Worm (Caenorhabditis elegans) whole organism, L2 larva: ENCODE measurements around the gene daf-38.

Source experiments
- ZK546.5 ChIP-seq: sonication (generic microtip); optimal IDR thresholded peaks from 2 replicates; lab custom pipeline; 2017; ENCODE audit warnings: missing biosample characterization, missing genetic modification characterization
- aly-2 ChIP-seq: fragments of 150-350 bp; optimal IDR thresholded peaks from 2 replicates; lab custom pipeline; 2014; ENCODE audit warnings: missing biosample characterization, missing genetic modification characterization
- egl-27 ChIP-seq: sonication (generic microtip); optimal IDR thresholded peaks from 3 replicates; lab custom pipeline; 2017; ENCODE audit warnings: missing biosample characterization, missing genetic modification reagents, missing genetic modification characterization
- gmeb-1 ChIP-seq: fragments of 150-350 bp; optimal IDR thresholded peaks from 2 replicates; lab custom pipeline; 2014; ENCODE audit warnings: missing biosample characterization, missing genetic modification characterization
- lsy-2 ChIP-seq, 2 experiments: fragments of 150-350 bp in 1 of 2; sonication (generic microtip) in 1 of 2; optimal IDR thresholded peaks; 2 replicates each; lab custom pipeline; 2014 to 2017; ENCODE audit warnings: missing biosample characterization in 2 of 2, missing genetic modification characterization in 2 of 2
- mdl-1 ChIP-seq, 2 experiments: fragments of 150-350 bp in 1 of 2; sonication (generic microtip) in 1 of 2; optimal IDR thresholded peaks; 2 replicates each; lab custom pipeline; 2017; ENCODE audit warnings: missing biosample characterization in 2 of 2, missing genetic modification characterization in 2 of 2
- nhr-12 ChIP-seq: fragments of 150-350 bp; optimal IDR thresholded peaks from 2 replicates; lab custom pipeline; 2014; ENCODE audit warnings: missing biosample characterization, missing genetic modification characterization
- nhr-23 ChIP-seq: fragments of 150-350 bp; optimal IDR thresholded peaks from 2 replicates; lab custom pipeline; 2014; ENCODE audit warnings: missing biosample characterization, missing genetic modification reagents, missing genetic modification characterization
- nhr-25 ChIP-seq: fragments of 150-350 bp; sonication (generic microtip); optimal IDR thresholded peaks from 3 replicates; lab custom pipeline; 2014; ENCODE audit warnings: missing biosample characterization, missing genetic modification characterization
- peb-1 ChIP-seq: fragments of 150-350 bp; optimal IDR thresholded peaks from 2 replicates; lab custom pipeline; 2014; ENCODE audit warnings: missing biosample characterization, missing genetic modification characterization
- snpc-4 ChIP-seq: fragments of 150-350 bp; optimal IDR thresholded peaks from 2 replicates; lab custom pipeline; 2014; ENCODE audit warnings: missing biosample characterization, missing genetic modification characterization
- zag-1 ChIP-seq: fragments of 150-350 bp; optimal IDR thresholded peaks from 2 replicates; lab custom pipeline; 2014; ENCODE audit warnings: missing biosample characterization, missing genetic modification characterization
- ztf-11 ChIP-seq: sonication (generic microtip); optimal IDR thresholded peaks from 2 replicates; lab custom pipeline; 2017; ENCODE audit warnings: missing biosample characterization, missing genetic modification characterization

ce11 chrIV:15872633-15873032 is 52.8 kb downstream of the daf-38 start, which contains the start of gene gcy-25:
- no peak for TF ChIP-seq nhr-12 (tag; lab: Kevin White, UChicago)
- TF ChIP-seq nhr-25 (tag; lab: Kevin White, UChicago): no peak
- no peak for TF ChIP-seq peb-1 (tag; lab: Kevin White, UChicago)
- TF ChIP-seq mdl-1 (tag; optimal IDR thresholded peaks at IDR 0.05; lab: Kevin White, UChicago): no peak
- TF ChIP-seq snpc-4: no peak
- no peak for TF ChIP-seq egl-27
- TF ChIP-seq gmeb-1 (tag; lab: Kevin White, UChicago): no peak
- TF ChIP-seq ztf-11 (tag; lab: Kevin White, UChicago): no peak
- TF ChIP-seq aly-2 (tag; lab: Kevin White, UChicago): no peak
- TF ChIP-seq nhr-23 (tag; lab: Kevin White, UChicago): no peak
- TF ChIP-seq ZK546.5 (tag; lab: Kevin White, UChicago): no peak
- TF ChIP-seq zag-1 (tag; lab: Kevin White, UChicago): no peak
- no peak for TF ChIP-seq lsy-2 (tag; optimal IDR thresholded peaks at IDR 0.05; lab: Kevin White, UChicago)
